Worm (Caenorhabditis elegans) whole organism, late embryonic: ENCODE measurements around the gene T23G7.2.

Source experiments
- ceh-48 ChIP-seq: sonication (generic microtip); optimal IDR thresholded peaks from 2 replicates; lab custom pipeline; 2016; ENCODE audit warnings: missing genetic modification characterization, inconsistent platforms, missing compliant biosample characterization
- eyg-1 ChIP-seq: sonication (generic microtip); optimal IDR thresholded peaks from 2 replicates; lab custom pipeline; 2016; ENCODE audit warnings: missing genotype, missing genetic modification characterization, missing compliant biosample characterization
- nfya-1 ChIP-seq: sonication (generic microtip); optimal IDR thresholded peaks from 2 replicates; lab custom pipeline; 2017; ENCODE audit warnings: missing genetic modification characterization, mild to moderate bottlenecking, missing compliant biosample characterization, antibody characterized with exemption, moderate library complexity
- pros-1 ChIP-seq: fragments of 150-350 bp; optimal IDR thresholded peaks from 2 replicates; lab custom pipeline; 2014; ENCODE audit warnings: missing biosample characterization, missing genetic modification reagents, missing genetic modification characterization
- ref-2 ChIP-seq: sonication (generic microtip); optimal IDR thresholded peaks from 2 replicates; lab custom pipeline; 2016; ENCODE audit warnings: missing genetic modification characterization, missing compliant biosample characterization

ce11 chrII:9135878-9136277 is 36.9 kb downstream of the T23G7.2 start, which contains the start of gene nlp-78:
- TF ChIP-seq eyg-1 (tag; lab: Kevin White, UChicago): no peak
- TF ChIP-seq pros-1 (tag; lab: Kevin White, UChicago): no peak
- no peak for TF ChIP-seq nfya-1 (tag; lab: Kevin White, UChicago)
- TF ChIP-seq ceh-48 (tag; lab: Kevin White, UChicago): no peak
- no peak for TF ChIP-seq ref-2
